Fruit fly (Drosophila melanogaster): Measurements from ENCODE around the gene Decay.

The Decay gene

dm6 chr3R:16526697-16527370, 26.0 kb upstream of the Decay start (continued):
- TF ChIP-seq Smox (GFP tag; optimal IDR thresholded peaks at IDR 0.05) (peak; percentile 44), CG6276 (GFP tag; optimal IDR thresholded peaks at IDR 0.05) (peak; percentile 27), CG4318 (GFP tag; optimal IDR thresholded peaks at IDR 0.05) (peak; percentile 28), Gug (GFP tag; IDR thresholded peaks at IDR 0.05) (no peak), achi (GFP tag; optimal IDR thresholded peaks at IDR 0.05) (peak; percentile 78), CG11294 (GFP tag; IDR thresholded peaks at IDR 0.05) (no peak), CG16779 (tag; optimal IDR thresholded peaks at IDR 0.05) (peak; percentile 40), Ets96B (tag; optimal IDR thresholded peaks at IDR 0.05) (peak; percentile 86), CG6854 (GFP tag; optimal IDR thresholded peaks at IDR 0.05) (no peak)

dm6 chr3R:16526256-16526655, 25.4 kb upstream of the Decay start:
- TF ChIP-seq CG11902 (GFP tag; optimal IDR thresholded peaks at IDR 0.05) (no peak), CG6808 (GFP tag; optimal IDR thresholded peaks at IDR 0.05) (no peak), salr (GFP tag; optimal IDR thresholded peaks at IDR 0.05) (no peak), fd85E (GFP tag; optimal IDR thresholded peaks at IDR 0.05) (no peak), CG3919 (GFP tag; optimal IDR thresholded peaks at IDR 0.05) (no peak), spab (GFP tag; optimal IDR thresholded peaks at IDR 0.05) (no peak), CG6276 (GFP tag; optimal IDR thresholded peaks at IDR 0.05) (no peak), Hr4 (GFP tag; optimal IDR thresholded peaks at IDR 0.05) (no peak), achi (GFP tag; optimal IDR thresholded peaks at IDR 0.05) (no peak), Gug (GFP tag; IDR thresholded peaks at IDR 0.05) (no peak), Hr38 (GFP tag; optimal IDR thresholded peaks at IDR 0.05) (no peak), CG6792 (GFP tag; optimal IDR thresholded peaks at IDR 0.05) (no peak), CG16779 (tag; optimal IDR thresholded peaks at IDR 0.05) (no peak), lz (GFP tag; optimal IDR thresholded peaks at IDR 0.05) (no peak), Ets21C (GFP tag; optimal IDR thresholded peaks at IDR 0.05) (no peak), Ets96B (tag; optimal IDR thresholded peaks at IDR 0.05) (no peak), Hr39 (GFP tag; optimal IDR thresholded peaks at IDR 0.05) (no peak), Sox14 (GFP tag; optimal IDR thresholded peaks at IDR 0.05) (no peak), net (GFP tag; optimal IDR thresholded peaks at IDR 0.05) (no peak), CG3032 (tag; optimal IDR thresholded peaks at IDR 0.05) (no peak)

dm6 chr3R:16525555-16525954, 24.7 kb upstream of the Decay start:
- TF ChIP-seq lz (GFP tag; optimal IDR thresholded peaks at IDR 0.05) = no peak
- TF ChIP-seq Smox (GFP tag; optimal IDR thresholded peaks at IDR 0.05) = no peak
- no peak for TF ChIP-seq OdsH (GFP tag; optimal IDR thresholded peaks at IDR 0.05)
- TF ChIP-seq pdm3 (GFP tag; optimal IDR thresholded peaks at IDR 0.05) = no peak
- TF ChIP-seq Eip78C (GFP tag) = no peak
- no peak for TF ChIP-seq ss (GFP tag; optimal IDR thresholded peaks at IDR 0.05)
- TF ChIP-seq Met (GFP tag; optimal IDR thresholded peaks at IDR 0.05) = no peak
- no peak for TF ChIP-seq CG31627 (GFP tag; optimal IDR thresholded peaks at IDR 0.05)
- no peak for TF ChIP-seq CG6163 (GFP tag; IDR thresholded peaks at IDR 0.05)
- no peak for TF ChIP-seq fd85E (GFP tag; optimal IDR thresholded peaks at IDR 0.05)

- no peak for TF ChIP-seq dsx (GFP tag; optimal IDR thresholded peaks at IDR 0.05; ENCODE audit: poor library complexity, severe bottlenecking)
- TF ChIP-seq CG16779 (tag; optimal IDR thresholded peaks at IDR 0.05) = no peak
- TF ChIP-seq Sox15 (GFP tag; optimal IDR thresholded peaks at IDR 0.05) = peak; percentile 40
- no peak for TF ChIP-seq esn (GFP tag; optimal IDR thresholded peaks at IDR 0.05)
- 0 out of 3 replicates have a peak, but pooled peaks have one; percentile 34 for TF ChIP-seq eg (GFP tag; IDR thresholded peaks at IDR 0.05)
- TF ChIP-seq CG3919 (GFP tag; optimal IDR thresholded peaks at IDR 0.05) = peak; percentile 47
- TF ChIP-seq CG31627 (GFP tag; optimal IDR thresholded peaks at IDR 0.05) = no peak
- TF ChIP-seq achi (GFP tag; optimal IDR thresholded peaks at IDR 0.05) = peak; percentile 21
- TF ChIP-seq vri (GFP tag; optimal IDR thresholded peaks at IDR 0.05) = no peak
- TF ChIP-seq CG6792 (GFP tag; optimal IDR thresholded peaks at IDR 0.05) = peak; percentile 14
- TF ChIP-seq fd85E (GFP tag; optimal IDR thresholded peaks at IDR 0.05) = peak; percentile 54
- no peak for TF ChIP-seq topi (GFP tag; optimal IDR thresholded peaks at IDR 0.05)
- TF ChIP-seq CG6854 (GFP tag; optimal IDR thresholded peaks at IDR 0.05) = no peak
- TF ChIP-seq Ets21C (GFP tag; optimal IDR thresholded peaks at IDR 0.05) = no peak
- TF ChIP-seq CG11762 (GFP tag; optimal IDR thresholded peaks at IDR 0.05; ENCODE audit: insufficient read depth) = peak; percentile 17
- TF ChIP-seq CG8119 (GFP tag; IDR thresholded peaks at IDR 0.05) = no peak
- peak; percentile 32 for TF ChIP-seq CG11902 (GFP tag; optimal IDR thresholded peaks at IDR 0.05)
- TF ChIP-seq acj6 (GFP tag; optimal IDR thresholded peaks at IDR 0.05) = peak; percentile 35
- no peak for TF ChIP-seq net (GFP tag; optimal IDR thresholded peaks at IDR 0.05)
- peak; percentile 29 for TF ChIP-seq CG9139 (GFP tag; optimal IDR thresholded peaks at IDR 0.05)
- peak; percentile 37 to 43 for TF ChIP-seq salr (GFP tag; optimal IDR thresholded peaks at IDR 0.05)
- peak; percentile 58 for TF ChIP-seq Ets96B (tag; optimal IDR thresholded peaks at IDR 0.05)
- peak; percentile 34; the same call in 1 of the 2 replicates for TF ChIP-seq CG11294 (GFP tag; IDR thresholded peaks at IDR 0.05)
- TF ChIP-seq CG34406 (GFP tag; optimal IDR thresholded peaks at IDR 0.05) = no peak
- no peak for TF ChIP-seq Hr4 (GFP tag; optimal IDR thresholded peaks at IDR 0.05)
- peak; percentile 35 for TF ChIP-seq CG6808 (GFP tag; optimal IDR thresholded peaks at IDR 0.05)
Measured at dm6 chr3R:16524593-16525111, 23.8 kb upstream of the Decay start.

Data from whole organism, prepupa.